Worm (Caenorhabditis elegans): ENCODE data around the gene H03G16.1.

Gene H03G16.1

ce11 chrX:15103481-15103880, 49.8 kb downstream of the H03G16.1 start:
- TF ChIP-seq ztf-23 (GFP tag; IDR thresholded peaks at IDR 0.05), result no peak
- no peak for TF ChIP-seq flt-1 (GFP tag; IDR thresholded peaks at IDR 0.05)
- TF ChIP-seq tab-1 (GFP tag; IDR thresholded peaks at IDR 0.05), result no peak
- TF ChIP-seq cog-1 (tag; optimal IDR thresholded peaks at IDR 0.05), result no peak
- TF ChIP-seq T22C8.4 (GFP tag; IDR thresholded peaks at IDR 0.05), result no peak
- no peak for TF ChIP-seq med-1 (GFP tag; optimal IDR thresholded peaks at IDR 0.05; ENCODE audit: insufficient read depth)
- no peak for TF ChIP-seq klf-2 (GFP tag; conservative IDR thresholded peaks at IDR 0.05)
- no peak for TF ChIP-seq ztf-29 (GFP tag; IDR thresholded peaks at IDR 0.05)
- TF ChIP-seq ref-1 (GFP tag; conservative IDR thresholded peaks at IDR 0.05), result no peak

All from whole organism, midembryonic.